Fruit fly (Drosophila melanogaster): ENCODE measurements around the gene Inx2.

The Inx2 gene

dm6 chrX:6982054-6982453, 16.4 kb upstream of the Inx2 start (continued):
- TF ChIP-seq CG10267 (tag; optimal IDR thresholded peaks at IDR 0.05) (peak; percentile 51), CG13624 (GFP tag; optimal IDR thresholded peaks at IDR 0.05) (no peak), CG6683 (GFP tag; optimal IDR thresholded peaks at IDR 0.05) (no peak), oc (tag; optimal IDR thresholded peaks at IDR 0.05) (peak; percentile 3), CG6254 (GFP tag; optimal IDR thresholded peaks at IDR 0.05) (peak; percentile 7), CG10462 (GFP tag; optimal IDR thresholded peaks at IDR 0.05) (no peak), Nf-YB (GFP tag; optimal IDR thresholded peaks at IDR 0.05) (peak; percentile 17), CG1603 (tag; optimal IDR thresholded peaks at IDR 0.05) (peak; percentile 52), CG4424 (GFP tag; optimal IDR thresholded peaks at IDR 0.05) (peak; percentile 22), chinmo (GFP tag; IDR thresholded peaks at IDR 0.05; ENCODE audit: partially characterized antibody) (no peak), sens (GFP tag) (peak; percentile 75), bowl (GFP tag; IDR thresholded peaks at IDR 0.05) (no peak), CG31441 (GFP tag; IDR thresholded peaks at IDR 0.05) (0 out of 2 replicates have a peak, but pooled peaks have one; percentile 12), az2 (GFP tag; optimal IDR thresholded peaks at IDR 0.05) (no peak), tgo (GFP tag; IDR thresholded peaks at IDR 0.05) (no peak), CG12391 (tag; optimal IDR thresholded peaks at IDR 0.05) (peak; percentile 51), Abd-B (GFP tag; optimal IDR thresholded peaks at IDR 0.05) (peak; percentile 7), CG1832 (GFP tag; optimal IDR thresholded peaks at IDR 0.05) (no peak), CG4404 (GFP tag; IDR thresholded peaks at IDR 0.05) (no peak), unpg (GFP tag; optimal IDR thresholded peaks at IDR 0.05) (peak; percentile 68), eve (GFP tag; optimal IDR thresholded peaks at IDR 0.05) (peak in 1 of 2 experiments; percentile 59), CG1024 (GFP tag; IDR thresholded peaks at IDR 0.05) (0 out of 2 replicates have a peak, but pooled peaks have one; percentile 6), CG17359 (tag; optimal IDR thresholded peaks at IDR 0.05) (peak; percentile 37), Hr51 (GFP tag; optimal IDR thresholded peaks at IDR 0.05) (peak in 1 of 2 experiments; percentile 42), CG9817 (tag; optimal IDR thresholded peaks at IDR 0.05) (peak; percentile 2), Asciz (GFP tag; optimal IDR thresholded peaks at IDR 0.05) (peak; percentile 29), CG17361 (GFP tag; IDR thresholded peaks at IDR 0.05) (peak; percentile 65; the same call in 2 of the 3 replicates), CG14710 (tag; optimal IDR thresholded peaks at IDR 0.05) (peak; percentile 55), CG8388 (GFP tag; optimal IDR thresholded peaks at IDR 0.05) (peak; percentile 41), Gug (GFP tag; IDR thresholded peaks at IDR 0.05) (no peak), ap (GFP tag; IDR thresholded peaks at IDR 0.05) (peak; percentile 27; the same call in 1 of the 2 replicates), chif (GFP tag; optimal IDR thresholded peaks at IDR 0.05) (peak in 1 of 2 experiments; percentile 20), trem (tag; optimal IDR thresholded peaks at IDR 0.05) (peak; percentile 46), CG1792 (GFP tag; optimal IDR thresholded peaks at IDR 0.05) (peak; percentile 32), CG17829 (tag; optimal IDR thresholded peaks at IDR 0.05) (peak; percentile 44), CG2129 (GFP tag; IDR thresholded peaks at IDR 0.05; ENCODE audit: partially characterized antibody) (no peak), Blimp-1 (GFP tag; optimal IDR thresholded peaks at IDR 0.05) (peak; percentile 56), dpn (GFP tag; optimal IDR thresholded peaks at IDR 0.05) (peak; percentile 1 to 13), Xbp1 (GFP tag; optimal IDR thresholded peaks at IDR 0.05) (peak; percentile 26), CG9876 (GFP tag; optimal IDR thresholded peaks at IDR 0.05) (no peak), CG9609 (GFP tag; optimal IDR thresholded peaks at IDR 0.05) (peak; percentile 38), Oli (tag; optimal IDR thresholded peaks at IDR 0.05) (peak; percentile 38), CG15011 (GFP tag; optimal IDR thresholded peaks at IDR 0.05) (no peak), CG9437 (GFP tag; optimal IDR thresholded peaks at IDR 0.05) (peak; percentile 1), CG18262 (tag; optimal IDR thresholded peaks at IDR 0.05) (peak; percentile 66), yki (optimal IDR thresholded peaks at IDR 0.05) (no peak), CG12942 (GFP tag; optimal IDR thresholded peaks at IDR 0.05) (no peak), CG12155 (GFP tag; optimal IDR thresholded peaks at IDR 0.05) (peak; percentile 10), pzg (GFP tag; optimal IDR thresholded peaks at IDR 0.05) (no peak), Hey (tag; optimal IDR thresholded peaks at IDR 0.05) (no peak)
